Fruit fly (Drosophila melanogaster): ENCODE results near the gene CG15036.

dm6 chrX:7382890-7383289 lies 41.8 kb downstream of the CG15036 start, which contains the start of gene CG42781:
- TF ChIP-seq onecut (GFP tag; IDR thresholded peaks at IDR 0.05), result no peak
- no peak for TF ChIP-seq nerfin-1 (tag; optimal IDR thresholded peaks at IDR 0.05)
- no peak for TF ChIP-seq CG10543 (GFP tag; optimal IDR thresholded peaks at IDR 0.05)
- no peak for TF ChIP-seq unpg (GFP tag; optimal IDR thresholded peaks at IDR 0.05)
